Fruit fly (Drosophila melanogaster): ENCODE results near the gene CG33643.

Gene CG33643

DNA sequence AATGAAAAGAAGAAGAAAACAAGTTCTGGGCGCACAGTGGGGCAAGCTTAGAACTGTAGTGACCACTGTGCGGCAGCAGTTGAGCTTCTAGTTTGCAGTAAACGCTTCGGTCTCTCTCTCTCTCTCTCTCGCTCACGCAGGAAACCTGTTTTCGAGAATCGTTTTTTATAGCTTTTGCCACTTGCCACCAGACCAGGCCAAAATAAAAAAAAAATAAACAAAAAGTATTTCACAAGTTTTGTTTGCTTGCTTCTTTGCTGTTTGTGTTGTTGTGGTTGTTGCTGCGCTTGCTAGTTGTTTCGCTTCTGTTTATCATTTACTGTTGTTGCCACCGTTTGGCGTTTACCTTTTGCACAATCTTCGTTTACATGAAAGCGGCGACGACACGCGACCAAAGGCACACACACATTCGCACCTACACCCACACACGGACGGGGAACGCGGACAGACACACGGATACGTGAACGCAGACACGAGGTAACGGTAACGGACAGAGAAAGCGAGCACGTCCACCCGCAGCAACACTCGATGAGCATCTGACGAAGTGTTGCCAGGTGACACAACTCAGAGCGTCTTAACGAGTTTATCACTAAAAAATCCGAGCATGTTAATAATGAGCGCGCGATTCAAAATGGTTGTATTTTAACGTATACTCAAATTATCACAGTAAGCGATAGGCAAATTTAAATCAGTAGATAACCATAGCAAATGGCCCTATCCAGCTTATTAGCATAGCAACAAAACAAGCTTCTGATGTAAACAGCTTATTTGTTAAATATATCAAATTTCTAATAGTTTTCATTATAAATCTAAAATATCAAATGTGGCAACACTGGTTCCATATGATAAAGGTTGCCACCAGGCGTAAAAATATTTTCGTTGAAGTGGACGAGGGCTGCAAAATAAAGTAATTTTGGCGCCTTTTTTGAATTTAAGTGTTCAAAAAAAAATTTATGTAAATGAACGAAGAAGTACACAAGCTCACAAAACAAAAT, 18.2 kb downstream of the CG33643 start, which contains the start of gene B4:
TSS of gene B4 (minus strand) at position 543 of the 995 bp plus-strand sequence.
- TF ChIP-seq bab1 (GFP tag; optimal IDR thresholded peaks at IDR 0.05) (peak; percentile 62), CG14711 (tag; optimal IDR thresholded peaks at IDR 0.05) (peak; percentile 33), Clk (GFP tag; optimal IDR thresholded peaks at IDR 0.05) (no peak), CG12768 (GFP tag; optimal IDR thresholded peaks at IDR 0.05) (peak; percentile 15), Hr96 (GFP tag; optimal IDR thresholded peaks at IDR 0.05) (peak; percentile 30), CG33017 (tag; optimal IDR thresholded peaks at IDR 0.05) (no peak), Crg-1 (GFP tag; optimal IDR thresholded peaks at IDR 0.05) (no peak), CG11617 (GFP tag; optimal IDR thresholded peaks at IDR 0.05) (no peak), CG1620 (GFP tag; optimal IDR thresholded peaks at IDR 0.05) (peak; percentile 1), cic (GFP tag; optimal IDR thresholded peaks at IDR 0.05) (peak; percentile 58), ovo (GFP tag; optimal IDR thresholded peaks at IDR 0.05) (peak; percentile 91), tj (GFP tag; optimal IDR thresholded peaks at IDR 0.05) (peak; percentile 61), Mnt (GFP tag; optimal IDR thresholded peaks at IDR 0.05) (peak; percentile 95), pad (GFP tag; optimal IDR thresholded peaks at IDR 0.05) (peak; percentile 17), CG7101 (tag; optimal IDR thresholded peaks at IDR 0.05) (peak; percentile 17), kay (GFP tag; ENCODE audit: borderline replicate concordance) (peak; percentile 39)

DNA sequence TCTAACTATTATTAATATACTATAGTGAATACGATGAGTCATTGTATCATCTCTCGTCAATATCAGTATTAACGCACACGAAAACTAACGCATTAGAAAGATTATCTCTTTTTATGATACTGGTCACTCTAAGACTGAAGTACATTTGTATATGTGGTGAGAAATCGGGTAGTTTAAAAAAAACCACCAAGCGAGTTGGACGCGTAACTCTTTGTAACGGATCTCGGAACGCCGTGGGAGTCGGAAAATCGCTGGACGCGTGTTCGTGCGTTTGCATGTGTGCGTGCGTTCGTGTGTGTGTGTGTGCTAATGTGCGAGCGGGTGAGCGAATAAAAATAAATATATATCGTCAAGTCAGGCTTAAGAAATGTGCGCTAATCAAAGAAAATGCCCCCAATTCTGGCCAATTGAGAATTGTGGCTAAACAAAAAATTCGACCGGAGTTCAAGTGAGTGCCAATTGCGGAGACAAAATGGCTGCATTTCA, 19.1 kb downstream of the CG33643 start, which contains the start of gene kuz:
TSS of gene kuz (plus strand) at position 167 of the 486 bp plus-strand sequence.
- TF ChIP-seq CG11617 (GFP tag; optimal IDR thresholded peaks at IDR 0.05), result no peak
- TF ChIP-seq cic (GFP tag; optimal IDR thresholded peaks at IDR 0.05), result peak; percentile 12
- TF ChIP-seq cnc (optimal IDR thresholded peaks at IDR 0.05), result peak in 1 of 2 experiments; percentile 80
- TF ChIP-seq Crg-1 (GFP tag; optimal IDR thresholded peaks at IDR 0.05), result no peak
- peak; percentile 88 for TF ChIP-seq Mnt (GFP tag; optimal IDR thresholded peaks at IDR 0.05)
- peak; percentile 47 for TF ChIP-seq ovo (GFP tag; optimal IDR thresholded peaks at IDR 0.05)
- TF ChIP-seq bab1 (GFP tag; optimal IDR thresholded peaks at IDR 0.05), result peak; percentile 74
- no peak for TF ChIP-seq CG1620 (GFP tag; optimal IDR thresholded peaks at IDR 0.05)
- peak; percentile 14 for TF ChIP-seq CG7045 (GFP tag; optimal IDR thresholded peaks at IDR 0.05)
- TF ChIP-seq toe (GFP tag; optimal IDR thresholded peaks at IDR 0.05), result no peak
- TF ChIP-seq CG5204 (GFP tag; optimal IDR thresholded peaks at IDR 0.05), result no peak
- peak; percentile 35 for TF ChIP-seq CG12768 (GFP tag; optimal IDR thresholded peaks at IDR 0.05)
- peak; percentile 72 for TF ChIP-seq tj (GFP tag; optimal IDR thresholded peaks at IDR 0.05)
- TF ChIP-seq pad (GFP tag; optimal IDR thresholded peaks at IDR 0.05), result peak; percentile 21
- no peak for TF ChIP-seq CG33017 (tag; optimal IDR thresholded peaks at IDR 0.05)
- peak; percentile 37 for TF ChIP-seq Hr96 (GFP tag; optimal IDR thresholded peaks at IDR 0.05)
- TF ChIP-seq CG14711 (tag; optimal IDR thresholded peaks at IDR 0.05), result peak; percentile 41
- TF ChIP-seq kay (GFP tag; ENCODE audit: borderline replicate concordance), result peak; percentile 98
- peak; percentile 64 for TF ChIP-seq CG7101 (tag; optimal IDR thresholded peaks at IDR 0.05)
- TF ChIP-seq Clk (GFP tag; optimal IDR thresholded peaks at IDR 0.05), result no peak

DNA sequence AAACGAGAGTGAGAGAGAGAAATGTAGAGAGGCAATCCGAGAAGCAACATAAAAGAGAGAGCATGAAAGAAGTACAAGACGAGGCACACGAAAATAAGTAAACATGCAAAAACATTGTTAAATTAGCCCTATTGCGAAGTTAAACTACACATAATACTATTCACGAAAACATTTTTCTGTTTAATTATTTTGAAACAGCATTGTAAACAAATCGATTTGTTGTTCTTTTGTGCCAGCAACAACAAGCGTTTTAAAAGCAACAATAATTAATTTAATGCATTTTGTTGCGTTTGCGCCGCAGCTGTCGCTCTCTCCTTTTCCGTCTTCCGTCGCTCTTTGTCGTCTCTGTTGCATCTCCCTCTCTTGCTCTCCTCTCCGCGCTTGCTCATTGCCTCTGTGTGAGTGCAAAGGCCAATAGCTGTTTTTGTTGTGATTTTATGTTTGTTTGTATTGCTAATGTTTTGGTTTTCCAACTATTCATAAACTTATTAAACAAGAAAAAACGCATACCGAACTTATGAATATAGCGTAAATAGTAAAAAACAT, 19.7 kb downstream of the CG33643 start:
- TF ChIP-seq bab1 (GFP tag; optimal IDR thresholded peaks at IDR 0.05) (no peak), CG5204 (GFP tag; optimal IDR thresholded peaks at IDR 0.05) (no peak), cic (GFP tag; optimal IDR thresholded peaks at IDR 0.05) (no peak), CG33017 (tag; optimal IDR thresholded peaks at IDR 0.05) (no peak), CG7101 (tag; optimal IDR thresholded peaks at IDR 0.05) (no peak), Mnt (GFP tag; optimal IDR thresholded peaks at IDR 0.05) (no peak), Clk (GFP tag; optimal IDR thresholded peaks at IDR 0.05) (no peak), tj (GFP tag; optimal IDR thresholded peaks at IDR 0.05) (no peak), CG12768 (GFP tag; optimal IDR thresholded peaks at IDR 0.05) (no peak), CG11617 (GFP tag; optimal IDR thresholded peaks at IDR 0.05) (no peak), ovo (GFP tag; optimal IDR thresholded peaks at IDR 0.05) (no peak), pad (GFP tag; optimal IDR thresholded peaks at IDR 0.05) (no peak), CG14711 (tag; optimal IDR thresholded peaks at IDR 0.05) (no peak), CG7045 (GFP tag; optimal IDR thresholded peaks at IDR 0.05) (no peak), CG1620 (GFP tag; optimal IDR thresholded peaks at IDR 0.05) (no peak), toe (GFP tag; optimal IDR thresholded peaks at IDR 0.05) (no peak), Crg-1 (GFP tag; optimal IDR thresholded peaks at IDR 0.05) (no peak), Hr96 (GFP tag; optimal IDR thresholded peaks at IDR 0.05) (no peak)

DNA sequence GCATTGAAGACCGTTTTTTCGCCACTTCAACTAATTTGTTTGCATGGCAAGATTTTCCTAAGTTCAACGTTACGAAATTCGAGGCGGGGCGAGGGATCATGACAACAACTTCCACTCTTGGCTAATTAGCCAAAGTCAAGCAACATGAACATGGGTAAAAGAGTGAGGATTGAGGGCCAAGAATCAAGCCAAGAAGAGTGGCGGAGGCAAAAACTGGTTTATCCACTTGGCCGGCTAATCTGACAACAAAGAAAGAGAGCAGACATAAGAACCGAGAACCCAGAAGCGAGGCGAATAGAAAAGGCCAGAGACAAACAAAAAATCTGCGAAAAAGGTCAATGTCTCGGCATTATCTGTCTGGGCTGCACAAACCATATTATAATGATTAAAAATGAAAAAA, 21.8 kb downstream of the CG33643 start:
- TF ChIP-seq tj (GFP tag; optimal IDR thresholded peaks at IDR 0.05), result no peak
- TF ChIP-seq CG11617 (GFP tag; optimal IDR thresholded peaks at IDR 0.05), result no peak
- TF ChIP-seq cnc (optimal IDR thresholded peaks at IDR 0.05), result no peak
- TF ChIP-seq toe (GFP tag; optimal IDR thresholded peaks at IDR 0.05), result no peak
- TF ChIP-seq CG7045 (GFP tag; optimal IDR thresholded peaks at IDR 0.05), result no peak
- TF ChIP-seq Hr96 (GFP tag; optimal IDR thresholded peaks at IDR 0.05), result no peak
- no peak for TF ChIP-seq bab1 (GFP tag; optimal IDR thresholded peaks at IDR 0.05)
- TF ChIP-seq CG5204 (GFP tag; optimal IDR thresholded peaks at IDR 0.05), result no peak
- no peak for TF ChIP-seq CG14711 (tag; optimal IDR thresholded peaks at IDR 0.05)
- no peak for TF ChIP-seq CG7101 (tag; optimal IDR thresholded peaks at IDR 0.05)
- TF ChIP-seq CG1620 (GFP tag; optimal IDR thresholded peaks at IDR 0.05), result no peak
- no peak for TF ChIP-seq cic (GFP tag; optimal IDR thresholded peaks at IDR 0.05)
- TF ChIP-seq pad (GFP tag; optimal IDR thresholded peaks at IDR 0.05), result no peak

Measured in whole organism, adult.